Worm (Caenorhabditis elegans) whole organism, late embryonic: Measurements from ENCODE around the gene sti-1.

ENCODE experiments used
- C08G9.2 ChIP-seq: sonication (generic microtip); optimal IDR thresholded peaks from 2 replicates; lab custom pipeline; 2016; ENCODE audit warnings: mild to moderate bottlenecking, missing genetic modification characterization, moderate library complexity, missing compliant biosample characterization
- F13H6.1 ChIP-seq: sonication (generic microtip); optimal IDR thresholded peaks from 2 replicates; lab custom pipeline; 2016; ENCODE audit warnings: missing genetic modification characterization, missing compliant biosample characterization
- K09A11.1 ChIP-seq: sonication (generic microtip); optimal IDR thresholded peaks from 2 replicates; lab custom pipeline; 2017; ENCODE audit warnings: antibody characterized with exemption, mild to moderate bottlenecking, missing genetic modification characterization, missing compliant biosample characterization; ENCODE audit not compliant: insufficient read depth
- Y22D7AL.16 ChIP-seq: sonication (generic microtip); optimal IDR thresholded peaks from 2 replicates; lab custom pipeline; 2016; ENCODE audit warnings: missing genetic modification characterization, missing compliant biosample characterization
- ceh-19 ChIP-seq: fragments of 200-800 bp; sonication (Bioruptor generic); optimal IDR thresholded peaks from 2 replicates; lab custom pipeline; 2018; ENCODE audit warnings: mild to moderate bottlenecking, missing genetic modification characterization, missing compliant biosample characterization
- ceh-22 ChIP-seq: sonication (generic microtip); optimal IDR thresholded peaks from 2 replicates; lab custom pipeline; 2017; ENCODE audit warnings: missing biosample characterization, missing genetic modification characterization
- ceh-30 ChIP-seq: fragments of 150-350 bp; optimal IDR thresholded peaks from 2 replicates; lab custom pipeline; 2014; ENCODE audit warnings: missing biosample characterization, missing genetic modification characterization
- ceh-45 ChIP-seq: fragments of 200-800 bp; sonication (Bioruptor generic); IDR thresholded peaks from 2 replicates; pipeline ENCODE4 v1.3.6; 2022; ENCODE audit warnings: missing genetic modification reagents, missing genetic modification characterization, missing compliant biosample characterization
- ceh-6 ChIP-seq: fragments of 200-800 bp; sonication (Bioruptor generic); optimal IDR thresholded peaks from 2 replicates; lab custom pipeline; 2018; ENCODE audit warnings: mild to moderate bottlenecking, missing genetic modification characterization, missing compliant biosample characterization
- che-1 ChIP-seq: sonication (generic microtip); optimal IDR thresholded peaks from 2 replicates; lab custom pipeline; 2016; ENCODE audit warnings: mild to moderate bottlenecking, missing genetic modification characterization, missing compliant biosample characterization
- dmd-4 ChIP-seq: sonication (generic microtip); optimal IDR thresholded peaks from 2 replicates; lab custom pipeline; 2016; ENCODE audit warnings: borderline replicate concordance, missing genetic modification characterization, missing compliant biosample characterization
- dve-1 ChIP-seq: sonication (generic microtip); optimal IDR thresholded peaks from 2 replicates; lab custom pipeline; 2017; ENCODE audit warnings: antibody characterized with exemption, mild to moderate bottlenecking, missing genetic modification characterization, missing compliant biosample characterization
- elt-2 ChIP-seq: sonication (generic microtip); optimal IDR thresholded peaks from 2 replicates; lab custom pipeline; 2016; ENCODE audit warnings: missing genetic modification reagents, missing genetic modification characterization, missing compliant biosample characterization
- elt-4 ChIP-seq: sonication (generic microtip); optimal IDR thresholded peaks from 2 replicates; lab custom pipeline; 2016; ENCODE audit warnings: missing genetic modification characterization, missing compliant biosample characterization
- eyg-1 ChIP-seq: sonication (generic microtip); optimal IDR thresholded peaks from 2 replicates; lab custom pipeline; 2016; ENCODE audit warnings: missing genotype, missing genetic modification characterization, missing compliant biosample characterization
- gmeb-2 ChIP-seq: sonication (generic microtip); optimal IDR thresholded peaks from 2 replicates; lab custom pipeline; 2016; ENCODE audit warnings: missing genetic modification characterization, inconsistent platforms, missing compliant biosample characterization
- hlh-13 ChIP-seq: fragments of 200-800 bp; sonication (Bioruptor generic); optimal IDR thresholded peaks from 2 replicates; lab custom pipeline; 2018; ENCODE audit warnings: mild to moderate bottlenecking, missing genetic modification characterization, missing compliant biosample characterization
- hlh-30 ChIP-seq: sonication (generic microtip); optimal IDR thresholded peaks from 2 replicates; lab custom pipeline; 2017; ENCODE audit warnings: antibody characterized with exemption, missing genetic modification characterization, missing compliant biosample characterization; ENCODE audit not compliant: insufficient read depth
- lim-6 ChIP-seq: sonication (generic microtip); optimal IDR thresholded peaks from 2 replicates; lab custom pipeline; 2016; ENCODE audit warnings: missing genetic modification characterization, missing compliant biosample characterization
- lin-11 ChIP-seq: fragments of 200-800 bp; sonication (Bioruptor generic); optimal IDR thresholded peaks from 2 replicates; lab custom pipeline; 2018; ENCODE audit warnings: mild to moderate bottlenecking, missing genetic modification characterization, missing compliant biosample characterization
- mec-3 ChIP-seq: sonication (generic microtip); optimal IDR thresholded peaks from 2 replicates; lab custom pipeline; 2016; ENCODE audit warnings: borderline replicate concordance, missing genetic modification characterization, missing compliant biosample characterization
- nfya-1 ChIP-seq: sonication (generic microtip); optimal IDR thresholded peaks from 2 replicates; lab custom pipeline; 2017; ENCODE audit warnings: missing genetic modification characterization, mild to moderate bottlenecking, missing compliant biosample characterization, antibody characterized with exemption, moderate library complexity
- npax-4 ChIP-seq: sonication (generic microtip); optimal IDR thresholded peaks from 2 replicates; lab custom pipeline; 2016; ENCODE audit warnings: missing genetic modification characterization, missing compliant biosample characterization
- odd-2 ChIP-seq: sonication (generic microtip); optimal IDR thresholded peaks from 2 replicates; lab custom pipeline; 2017; ENCODE audit warnings: antibody characterized with exemption, mild to moderate bottlenecking, missing genetic modification characterization, missing compliant biosample characterization
- pax-1 ChIP-seq: fragments of 150-350 bp; optimal IDR thresholded peaks from 2 replicates; lab custom pipeline; 2014; ENCODE audit warnings: missing biosample characterization, missing genetic modification characterization
- rnt-1 ChIP-seq: sonication (generic microtip); optimal IDR thresholded peaks from 2 replicates; lab custom pipeline; 2016; ENCODE audit warnings: missing genetic modification characterization, missing compliant biosample characterization
- sdc-2 ChIP-seq: sonication (generic microtip); optimal IDR thresholded peaks from 2 replicates; lab custom pipeline; 2016; ENCODE audit warnings: missing genotype, missing genetic modification characterization, missing compliant biosample characterization
- sox-2 ChIP-seq: fragments of 200-800 bp; sonication (Bioruptor generic); IDR thresholded peaks from 2 replicates; pipeline ENCODE4 v1.3.6; 2022; ENCODE audit warnings: missing genetic modification reagents, missing genetic modification characterization, missing compliant biosample characterization
- sox-4 ChIP-seq: sonication (generic microtip); optimal IDR thresholded peaks from 2 replicates; lab custom pipeline; 2017; ENCODE audit warnings: mild to moderate bottlenecking, missing genetic modification characterization, inconsistent platforms, missing compliant biosample characterization
- syd-9 ChIP-seq: sonication (generic microtip); optimal IDR thresholded peaks from 2 replicates; lab custom pipeline; 2016; ENCODE audit warnings: mild to moderate bottlenecking, missing genetic modification characterization, moderate library complexity, missing compliant biosample characterization
- tbx-2 ChIP-seq: sonication (generic microtip); optimal IDR thresholded peaks from 2 replicates; lab custom pipeline; 2016; ENCODE audit warnings: missing genetic modification characterization, missing compliant biosample characterization
- ttx-3 ChIP-seq: sonication (generic microtip); optimal IDR thresholded peaks from 2 replicates; lab custom pipeline; 2016; ENCODE audit warnings: missing genetic modification reagents, missing genetic modification characterization, missing compliant biosample characterization
- unc-3 ChIP-seq, 2 experiments: fragments of 200-800 bp in 1 of 2; sonication (Bioruptor generic) in 1 of 2; sonication (generic microtip) in 1 of 2; conservative IDR thresholded peaks in 1 of 2; optimal IDR thresholded peaks in 1 of 2; 2 replicates each; pipeline versions ENCODE4 v1.3.6 to Lab custom; 2016 to 2022; ENCODE audit warnings: missing compliant biosample characterization in 2 of 2, missing genetic modification characterization in 2 of 2, missing genetic modification reagents in 1 of 2
- unc-86 ChIP-seq: sonication (generic microtip); optimal IDR thresholded peaks from 2 replicates; lab custom pipeline; 2016; ENCODE audit warnings: missing genetic modification characterization, missing compliant biosample characterization
- zip-5 ChIP-seq: sonication (generic microtip); optimal IDR thresholded peaks from 2 replicates; lab custom pipeline; 2016; ENCODE audit warnings: missing genetic modification characterization, missing compliant biosample characterization
- ztf-16 ChIP-seq: sonication (generic microtip); optimal IDR thresholded peaks from 2 replicates; lab custom pipeline; 2017; ENCODE audit warnings: missing genetic modification characterization, missing compliant biosample characterization

sti-1 gene

DNA sequence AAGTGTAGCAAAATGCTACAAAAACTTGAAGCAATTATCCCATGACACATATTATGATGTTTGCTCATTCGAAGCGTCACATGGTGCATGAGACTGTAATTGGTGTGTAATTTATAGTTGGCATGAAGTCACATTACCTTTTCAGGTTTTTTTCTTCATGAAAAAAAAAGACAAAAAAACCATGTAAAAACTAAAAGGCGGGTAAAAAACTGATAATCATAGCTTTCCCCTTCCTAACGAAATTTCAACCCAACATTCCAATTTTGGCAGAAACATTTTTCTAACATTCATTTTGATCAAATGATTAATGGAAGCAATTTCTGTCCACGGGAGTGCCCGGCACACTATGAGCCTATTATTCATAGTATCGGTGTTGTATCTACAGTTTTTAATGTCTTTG, 25.3 kb upstream of the sti-1 start, which contains the start of gene sri-4:
Gene sri-4 (plus strand): TSS at position 301 of the 400 bp plus-strand sequence.
- TF ChIP-seq lim-6 (tag; lab: Kevin White, UChicago) = no peak
- no peak for TF ChIP-seq K09A11.1 (tag; lab: Kevin White, UChicago)
- TF ChIP-seq sdc-2 (tag; lab: Kevin White, UChicago) = no peak
- no peak for TF ChIP-seq hlh-30 (tag; lab: Kevin White, UChicago)

- TF ChIP-seq unc-3 (GFP tag; conservative IDR thresholded peaks at IDR 0.05; lab: Robert Waterston, UW) (no peak), unc-3 (tag; optimal IDR thresholded peaks at IDR 0.05; lab: Kevin White, UChicago) (no peak), dmd-4 (tag; lab: Kevin White, UChicago) (no peak), lin-11 (tag; lab: Kevin White, UChicago) (no peak), Y22D7AL.16 (tag; lab: Kevin White, UChicago) (no peak)
- TF ChIP-seq, all 69 proteins: peak for 0
Measured at ce11 chrV:752679-753333, 20.5 kb upstream of the sti-1 start, which contains the start of the genes str-262 and srp-1. str-262 (minus strand) TSS chrV:752779. srp-1 (plus strand) TSS chrV:753283.

- TF ChIP-seq unc-86 (tag; lab: Kevin White, UChicago) = no peak
- no peak for TF ChIP-seq pax-1 (tag; lab: Kevin White, UChicago)
- no peak for TF ChIP-seq sox-2 (GFP tag; lab: Robert Waterston, UW)
- no peak for TF ChIP-seq dmd-4 (tag; lab: Kevin White, UChicago)
- no peak for TF ChIP-seq sdc-2 (tag; lab: Kevin White, UChicago)
- no peak for TF ChIP-seq ztf-16 (tag; lab: Kevin White, UChicago)
- TF ChIP-seq gmeb-2 (tag; lab: Kevin White, UChicago) = no peak
- TF ChIP-seq mec-3 (tag; lab: Kevin White, UChicago) = no peak
- TF ChIP-seq sox-4 = no peak
- TF ChIP-seq lim-6 (tag; lab: Kevin White, UChicago) = no peak
- no peak for TF ChIP-seq dve-1 (tag; lab: Kevin White, UChicago)
- no peak for TF ChIP-seq che-1 (tag; lab: Kevin White, UChicago)
- TF ChIP-seq F13H6.1 (tag; lab: Kevin White, UChicago) = no peak
- TF ChIP-seq C08G9.2 (tag; lab: Kevin White, UChicago) = no peak
Measured at ce11 chrV:756169-756568, 17.1 kb upstream of the sti-1 start, which contains the start of gene str-20. str-20 (plus strand) TSS chrV:756469.

ce11 chrV:761235-761634, 12.1 kb upstream of the sti-1 start, which contains the start of gene C05E4.15:
C05E4.15 (minus strand) TSS chrV:761335.
- TF ChIP-seq ceh-30 (tag; lab: Kevin White, UChicago) (no peak), npax-4 (tag; lab: Kevin White, UChicago) (no peak), elt-2 (no peak), hlh-30 (tag; lab: Kevin White, UChicago) (no peak), ceh-45 (GFP tag; lab: Robert Waterston, UW) (no peak), dmd-4 (tag; lab: Kevin White, UChicago) (no peak), syd-9 (no peak), ttx-3 (tag; lab: Kevin White, UChicago) (no peak), ceh-19 (no peak), eyg-1 (no peak), elt-4 (tag; lab: Kevin White, UChicago) (no peak), ceh-22 (tag; lab: Kevin White, UChicago) (no peak), odd-2 (tag; lab: Kevin White, UChicago) (no peak)

ce11 chrV:761882-762281, 11.4 kb upstream of the sti-1 start, which contains the start of gene C05E4.12:
C05E4.12 (minus strand) TSS chrV:761982.
- no peak for TF ChIP-seq nfya-1
- no peak for TF ChIP-seq ceh-6 (GFP tag; lab: Kevin White, UChicago)
- TF ChIP-seq hlh-30 (tag; lab: Kevin White, UChicago) = no peak
- no peak for TF ChIP-seq mec-3 (tag; lab: Kevin White, UChicago)
- no peak for TF ChIP-seq tbx-2 (tag; lab: Kevin White, UChicago)
- TF ChIP-seq rnt-1 = no peak
- no peak for TF ChIP-seq hlh-13
- no peak for TF ChIP-seq zip-5
- TF ChIP-seq eyg-1 = no peak
- TF ChIP-seq Y22D7AL.16 (tag; lab: Kevin White, UChicago) = no peak
